Worm (Caenorhabditis elegans): ENCODE results near the gene F13E9.19.

- TF ChIP-seq mdl-1 (tag; optimal IDR thresholded peaks at IDR 0.05) (no peak), blmp-1 (tag; optimal IDR thresholded peaks at IDR 0.05; ENCODE audit: insufficient read depth) (no peak), nhr-77 (tag; optimal IDR thresholded peaks at IDR 0.05) (no peak), elt-1 (tag; optimal IDR thresholded peaks at IDR 0.05) (no peak), nhr-237 (tag; optimal IDR thresholded peaks at IDR 0.05) (no peak), skn-1 (tag; optimal IDR thresholded peaks at IDR 0.05) (no peak), nhr-11 (tag; optimal IDR thresholded peaks at IDR 0.05) (no peak), sma-9 (GFP tag; optimal IDR thresholded peaks at IDR 0.05) (no peak), sma-9 (tag; optimal IDR thresholded peaks at IDR 0.05) (no peak), peb-1 (tag; optimal IDR thresholded peaks at IDR 0.05) (no peak)
Observed at ce11 chrIV:10948797-10949196, 49.6 kb downstream of the F13E9.19 start, which contains the start of gene Y69E1A.1.
